Worm (Caenorhabditis elegans) whole organism, mixed stage, embryonic: ENCODE results near the gene R12B2.7.

ENCODE experiments used
- blmp-1 ChIP-seq: fragments of 150-350 bp; optimal IDR thresholded peaks from 2 replicates; lab custom pipeline; 2014; ENCODE audit warnings: missing biosample characterization, missing genetic modification characterization
- unc-39 ChIP-seq: fragments of 150-350 bp; optimal IDR thresholded peaks from 2 replicates; lab custom pipeline; 2014; ENCODE audit warnings: missing biosample characterization, missing genetic modification characterization

- TF ChIP-seq blmp-1 (tag; lab: Kevin White, UChicago) (no peak), unc-39 (tag; lab: Kevin White, UChicago) (no peak)
These were observed 26.8 kb downstream of the R12B2.7 start for ce11 chrIII:5841676-5842075.
